Worm (Caenorhabditis elegans) whole organism, late embryonic: ENCODE measurements around the gene str-16.

ENCODE experiments used
- C08G9.2 ChIP-seq: sonication (generic microtip); optimal IDR thresholded peaks from 2 replicates; lab custom pipeline; 2016; ENCODE audit warnings: mild to moderate bottlenecking, missing genetic modification characterization, moderate library complexity, missing compliant biosample characterization
- F13H6.1 ChIP-seq: sonication (generic microtip); optimal IDR thresholded peaks from 2 replicates; lab custom pipeline; 2016; ENCODE audit warnings: missing genetic modification characterization, missing compliant biosample characterization
- K09A11.1 ChIP-seq: sonication (generic microtip); optimal IDR thresholded peaks from 2 replicates; lab custom pipeline; 2017; ENCODE audit warnings: antibody characterized with exemption, mild to moderate bottlenecking, missing genetic modification characterization, missing compliant biosample characterization; ENCODE audit not compliant: insufficient read depth
- T23F11.4 ChIP-seq: fragments of 200-800 bp; sonication (Bioruptor generic); optimal IDR thresholded peaks from 2 replicates; lab custom pipeline; 2018; ENCODE audit warnings: mild to moderate bottlenecking, missing genetic modification characterization, missing compliant biosample characterization
- Y22D7AL.16 ChIP-seq: sonication (generic microtip); optimal IDR thresholded peaks from 2 replicates; lab custom pipeline; 2016; ENCODE audit warnings: missing genetic modification characterization, missing compliant biosample characterization
- ahr-1 ChIP-seq: sonication (generic microtip); optimal IDR thresholded peaks from 2 replicates; lab custom pipeline; 2016; ENCODE audit warnings: missing genetic modification characterization, missing compliant biosample characterization
- ama-1 ChIP-seq: fragments of 150-350 bp; optimal IDR thresholded peaks from 2 replicates; lab custom pipeline; 2014
- ceh-14 ChIP-seq: sonication (generic microtip); optimal IDR thresholded peaks from 2 replicates; lab custom pipeline; 2016; ENCODE audit warnings: missing genotype, missing genetic modification characterization, missing compliant biosample characterization
- ceh-19 ChIP-seq: fragments of 200-800 bp; sonication (Bioruptor generic); optimal IDR thresholded peaks from 2 replicates; lab custom pipeline; 2018; ENCODE audit warnings: mild to moderate bottlenecking, missing genetic modification characterization, missing compliant biosample characterization
- ceh-2 ChIP-seq: sonication (generic microtip); optimal IDR thresholded peaks from 2 replicates; lab custom pipeline; 2016; ENCODE audit warnings: missing genotype, missing genetic modification characterization, missing compliant biosample characterization
- ceh-24 ChIP-seq: sonication (generic microtip); optimal IDR thresholded peaks from 2 replicates; lab custom pipeline; 2016; ENCODE audit warnings: mild to moderate bottlenecking, missing genetic modification characterization, missing compliant biosample characterization
- ceh-34 ChIP-seq: sonication (generic microtip); optimal IDR thresholded peaks from 2 replicates; lab custom pipeline; 2016; ENCODE audit warnings: mild to moderate bottlenecking, missing genetic modification characterization, missing compliant biosample characterization
- ceh-6 ChIP-seq: fragments of 200-800 bp; sonication (Bioruptor generic); optimal IDR thresholded peaks from 2 replicates; lab custom pipeline; 2018; ENCODE audit warnings: mild to moderate bottlenecking, missing genetic modification characterization, missing compliant biosample characterization
- ceh-9 ChIP-seq: sonication (generic microtip); optimal IDR thresholded peaks from 2 replicates; lab custom pipeline; 2016; ENCODE audit warnings: mild to moderate bottlenecking, missing genetic modification characterization, inconsistent platforms, missing compliant biosample characterization
- che-1 ChIP-seq: sonication (generic microtip); optimal IDR thresholded peaks from 2 replicates; lab custom pipeline; 2016; ENCODE audit warnings: mild to moderate bottlenecking, missing genetic modification characterization, missing compliant biosample characterization
- dve-1 ChIP-seq: sonication (generic microtip); optimal IDR thresholded peaks from 2 replicates; lab custom pipeline; 2017; ENCODE audit warnings: antibody characterized with exemption, mild to moderate bottlenecking, missing genetic modification characterization, missing compliant biosample characterization
- elt-4 ChIP-seq: sonication (generic microtip); optimal IDR thresholded peaks from 2 replicates; lab custom pipeline; 2016; ENCODE audit warnings: missing genetic modification characterization, missing compliant biosample characterization
- ets-4 ChIP-seq: sonication (generic microtip); optimal IDR thresholded peaks from 2 replicates; lab custom pipeline; 2016; ENCODE audit warnings: missing genetic modification characterization, missing compliant biosample characterization
- eyg-1 ChIP-seq: sonication (generic microtip); optimal IDR thresholded peaks from 2 replicates; lab custom pipeline; 2016; ENCODE audit warnings: missing genotype, missing genetic modification characterization, missing compliant biosample characterization
- gmeb-2 ChIP-seq: sonication (generic microtip); optimal IDR thresholded peaks from 2 replicates; lab custom pipeline; 2016; ENCODE audit warnings: missing genetic modification characterization, inconsistent platforms, missing compliant biosample characterization
- hlh-13 ChIP-seq: fragments of 200-800 bp; sonication (Bioruptor generic); optimal IDR thresholded peaks from 2 replicates; lab custom pipeline; 2018; ENCODE audit warnings: mild to moderate bottlenecking, missing genetic modification characterization, missing compliant biosample characterization
- hlh-15 ChIP-seq: sonication (generic microtip); optimal IDR thresholded peaks from 2 replicates; lab custom pipeline; 2016; ENCODE audit warnings: missing genetic modification characterization, missing compliant biosample characterization
- hlh-6 ChIP-seq: sonication (generic microtip); optimal IDR thresholded peaks from 2 replicates; lab custom pipeline; 2016; ENCODE audit warnings: missing genotype, missing genetic modification characterization, missing compliant biosample characterization
- hlh-8 ChIP-seq: sonication (generic microtip); optimal IDR thresholded peaks from 2 replicates; lab custom pipeline; 2016; ENCODE audit warnings: missing genotype, missing genetic modification characterization, missing compliant biosample characterization
- lim-6 ChIP-seq: sonication (generic microtip); optimal IDR thresholded peaks from 2 replicates; lab custom pipeline; 2016; ENCODE audit warnings: missing genetic modification characterization, missing compliant biosample characterization
- madf-2 ChIP-seq: sonication (generic microtip); optimal IDR thresholded peaks from 2 replicates; lab custom pipeline; 2017; ENCODE audit warnings: missing genetic modification characterization, missing compliant biosample characterization
- nfya-1 ChIP-seq: sonication (generic microtip); optimal IDR thresholded peaks from 2 replicates; lab custom pipeline; 2017; ENCODE audit warnings: missing genetic modification characterization, mild to moderate bottlenecking, missing compliant biosample characterization, antibody characterized with exemption, moderate library complexity
- npax-4 ChIP-seq: sonication (generic microtip); optimal IDR thresholded peaks from 2 replicates; lab custom pipeline; 2016; ENCODE audit warnings: missing genetic modification characterization, missing compliant biosample characterization
- odd-2 ChIP-seq: sonication (generic microtip); optimal IDR thresholded peaks from 2 replicates; lab custom pipeline; 2017; ENCODE audit warnings: antibody characterized with exemption, mild to moderate bottlenecking, missing genetic modification characterization, missing compliant biosample characterization
- pha-2 ChIP-seq: sonication (generic microtip); optimal IDR thresholded peaks from 2 replicates; lab custom pipeline; 2017; ENCODE audit warnings: mild to moderate bottlenecking, missing genetic modification characterization, missing compliant biosample characterization
- pros-1 ChIP-seq: fragments of 150-350 bp; optimal IDR thresholded peaks from 2 replicates; lab custom pipeline; 2014; ENCODE audit warnings: missing biosample characterization, missing genetic modification reagents, missing genetic modification characterization
- rnt-1 ChIP-seq: sonication (generic microtip); optimal IDR thresholded peaks from 2 replicates; lab custom pipeline; 2016; ENCODE audit warnings: missing genetic modification characterization, missing compliant biosample characterization
- sox-2 ChIP-seq: fragments of 200-800 bp; sonication (Bioruptor generic); IDR thresholded peaks from 2 replicates; pipeline ENCODE4 v1.3.6; 2022; ENCODE audit warnings: missing genetic modification reagents, missing genetic modification characterization, missing compliant biosample characterization
- tbx-2 ChIP-seq: sonication (generic microtip); optimal IDR thresholded peaks from 2 replicates; lab custom pipeline; 2016; ENCODE audit warnings: missing genetic modification characterization, missing compliant biosample characterization
- tbx-7 ChIP-seq: sonication (generic microtip); optimal IDR thresholded peaks from 2 replicates; lab custom pipeline; 2016; ENCODE audit warnings: missing genotype, missing genetic modification characterization, missing compliant biosample characterization
- ttx-3 ChIP-seq: sonication (generic microtip); optimal IDR thresholded peaks from 2 replicates; lab custom pipeline; 2016; ENCODE audit warnings: missing genetic modification reagents, missing genetic modification characterization, missing compliant biosample characterization
- unc-86 ChIP-seq: sonication (generic microtip); optimal IDR thresholded peaks from 2 replicates; lab custom pipeline; 2016; ENCODE audit warnings: missing genetic modification characterization, missing compliant biosample characterization

str-16 gene

DNA sequence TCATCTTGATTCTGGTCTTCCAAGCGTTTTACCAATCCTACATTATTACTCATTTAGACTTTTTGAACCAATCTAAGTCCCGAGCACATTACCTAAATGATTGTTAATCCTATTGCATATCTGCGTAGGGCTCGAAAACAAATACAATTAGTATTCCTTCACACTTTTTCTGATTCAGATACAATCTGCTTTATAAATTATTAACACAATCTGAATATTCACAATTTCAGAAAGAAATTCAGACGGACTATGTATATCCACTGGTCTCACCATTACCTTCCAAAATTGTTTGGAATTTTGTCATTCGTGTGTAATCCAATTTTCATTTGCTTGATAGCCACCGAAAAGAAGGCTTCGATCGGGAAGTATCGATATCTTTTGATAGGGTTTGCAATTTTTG is 4.5 kb downstream of the str-16 start, which contains the start of gene srj-11:
Gene srj-11 (plus strand): TSS at position 250 of the 400 bp plus-strand sequence.
- TF ChIP-seq npax-4 (tag; lab: Kevin White, UChicago) (no peak), eyg-1 (no peak), elt-4 (tag; lab: Kevin White, UChicago) (no peak), pros-1 (no peak), C08G9.2 (tag; lab: Kevin White, UChicago) (no peak), pha-2 (tag; lab: Kevin White, UChicago) (no peak), ceh-19 (GFP tag; lab: Kevin White, UChicago) (no peak), hlh-6 (tag; lab: Kevin White, UChicago) (no peak), ttx-3 (no peak), ceh-9 (tag; lab: Kevin White, UChicago) (no peak), che-1 (tag; lab: Kevin White, UChicago) (no peak), tbx-7 (tag; lab: Kevin White, UChicago) (no peak), odd-2 (tag; lab: Kevin White, UChicago) (no peak), ceh-24 (tag; lab: Kevin White, UChicago) (no peak), Y22D7AL.16 (tag; lab: Kevin White, UChicago) (no peak), unc-86 (tag; lab: Kevin White, UChicago) (no peak), ama-1 (no peak), hlh-15 (tag; lab: Kevin White, UChicago) (no peak), gmeb-2 (tag; lab: Kevin White, UChicago) (no peak)

DNA sequence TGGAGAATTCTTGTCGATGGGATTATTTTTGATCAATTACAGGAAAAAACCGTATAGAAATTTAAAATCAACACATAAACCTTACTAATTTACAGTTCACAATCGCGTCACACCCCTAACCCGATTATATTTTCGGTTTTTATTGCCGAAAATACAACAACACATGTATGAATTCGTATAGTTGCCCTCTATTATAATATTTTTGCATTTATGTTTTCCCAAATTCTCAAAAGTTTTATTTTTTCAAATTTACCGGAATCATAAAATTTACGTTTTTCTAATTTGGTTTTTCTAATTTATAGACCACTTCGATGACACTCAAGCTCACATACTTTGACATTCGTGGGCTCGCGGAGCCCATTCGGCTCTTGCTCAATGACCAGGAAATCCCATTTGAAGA is 6.3 kb downstream of the str-16 start, which contains the start of gene gst-23:
Gene gst-23 (plus strand): TSS at position 301 of the 400 bp plus-strand sequence.
- TF ChIP-seq ceh-34 (no peak), lim-6 (tag; lab: Kevin White, UChicago) (no peak), F13H6.1 (tag; lab: Kevin White, UChicago) (no peak), T23F11.4 (GFP tag; lab: Kevin White, UChicago) (no peak), ceh-19 (GFP tag; lab: Kevin White, UChicago) (no peak), ama-1 (no peak), tbx-7 (tag; lab: Kevin White, UChicago) (no peak), hlh-13 (GFP tag; lab: Kevin White, UChicago) (no peak), pros-1 (no peak), hlh-8 (no peak), ttx-3 (no peak), ceh-14 (tag; lab: Kevin White, UChicago) (no peak), ets-4 (tag; lab: Kevin White, UChicago) (no peak), K09A11.1 (tag; lab: Kevin White, UChicago) (no peak), rnt-1 (tag; lab: Kevin White, UChicago) (no peak), ahr-1 (tag; lab: Kevin White, UChicago) (no peak), ceh-6 (GFP tag; lab: Kevin White, UChicago) (no peak), nfya-1 (tag; lab: Kevin White, UChicago) (no peak), elt-4 (tag; lab: Kevin White, UChicago) (no peak)

DNA sequence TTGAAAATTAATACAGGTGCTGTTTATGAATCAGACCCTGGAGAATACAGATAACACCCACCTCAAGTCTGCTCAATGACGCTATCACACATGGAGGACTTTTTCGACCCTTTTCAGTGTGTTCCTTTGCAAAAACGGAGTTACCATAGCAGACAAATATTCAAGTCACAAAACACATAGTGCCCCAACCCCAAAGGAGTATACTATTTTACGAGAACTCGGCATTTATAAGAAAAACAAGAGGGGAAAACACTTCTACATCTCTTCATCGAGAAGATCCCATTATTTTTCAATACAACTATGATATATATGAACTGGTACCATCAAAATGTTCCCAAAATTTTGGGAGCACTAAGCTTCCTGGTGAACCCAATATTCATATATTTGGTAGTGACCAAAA is 8.0 kb downstream of the str-16 start, which contains the start of gene srj-7:
Gene srj-7 (plus strand): TSS at position 301 of the 400 bp plus-strand sequence.
- TF ChIP-seq dve-1 (tag; lab: Kevin White, UChicago) (no peak), sox-2 (GFP tag; lab: Robert Waterston, UW) (no peak), gmeb-2 (tag; lab: Kevin White, UChicago) (no peak), tbx-2 (tag; lab: Kevin White, UChicago) (no peak), ceh-2 (tag; lab: Kevin White, UChicago) (no peak), ttx-3 (no peak), pha-2 (tag; lab: Kevin White, UChicago) (no peak), madf-2 (tag; lab: Kevin White, UChicago) (no peak), ceh-19 (GFP tag; lab: Kevin White, UChicago) (no peak), nfya-1 (tag; lab: Kevin White, UChicago) (no peak)
